Worm (Caenorhabditis elegans) whole organism, young adult: ENCODE measurements around the gene gpdh-2.

Source experiments
- B0019.2 ChIP-seq: fragments of 200-800 bp; sonication (Bioruptor generic); conservative IDR thresholded peaks from 2 replicates; pipeline ENCODE4 v1.3.6; 2022; ENCODE audit warnings: missing genetic modification reagents, missing genetic modification characterization, missing compliant biosample characterization
- D2030.7 ChIP-seq: fragments of 200-800 bp; sonication (Bioruptor generic); IDR thresholded peaks from 2 replicates; pipeline ENCODE4 v1.3.6; 2022; ENCODE audit warnings: missing genetic modification reagents, missing genetic modification characterization, missing compliant biosample characterization
- F10E7.11 ChIP-seq: sonication (generic microtip); optimal IDR thresholded peaks from 2 replicates; lab custom pipeline; 2017; ENCODE audit warnings: mild to moderate bottlenecking, missing genetic modification characterization, moderate library complexity, missing compliant biosample characterization
- F33H1.4 ChIP-seq: fragments of 200-800 bp; sonication (Bioruptor generic); IDR thresholded peaks from 2 replicates; pipeline ENCODE4 v1.3.6; 2022; ENCODE audit warnings: missing genetic modification reagents, missing genetic modification characterization, missing compliant biosample characterization
- F52B5.7 ChIP-seq: sonication (generic microtip); optimal IDR thresholded peaks from 2 replicates; lab custom pipeline; 2016; ENCODE audit warnings: mild to moderate bottlenecking, missing genetic modification characterization, missing compliant biosample characterization
- F55B11.4 ChIP-seq: sonication (generic microtip); optimal IDR thresholded peaks from 2 replicates; lab custom pipeline; 2016; ENCODE audit warnings: missing compliant biosample characterization, missing genetic modification characterization, borderline replicate concordance; ENCODE audit not compliant: insufficient read depth
- K11D2.4 ChIP-seq: fragments of 200-800 bp; sonication (Bioruptor generic); IDR thresholded peaks from 2 replicates; pipeline ENCODE4 v1.3.6; 2022; ENCODE audit warnings: missing genetic modification reagents, missing genetic modification characterization, missing compliant biosample characterization
- K12H6.12 ChIP-seq: fragments of 200-800 bp; sonication (Bioruptor generic); optimal IDR thresholded peaks from 2 replicates; lab custom pipeline; 2018; ENCODE audit warnings: mild to moderate bottlenecking, missing genetic modification characterization, missing compliant biosample characterization
- Y79H2A.3 ChIP-seq: fragments of 200-800 bp; sonication (Bioruptor generic); conservative IDR thresholded peaks from 2 replicates; pipeline ENCODE4 v1.3.6; 2022; ENCODE audit warnings: missing genetic modification reagents, missing genetic modification characterization, missing compliant biosample characterization
- ama-1 ChIP-seq, 3 experiments: fragments of 150-350 bp in 1 of 3; sonication (generic microtip) in 2 of 3; optimal IDR thresholded peaks; 2 replicates each; lab custom pipeline; 2014 to 2018; ENCODE audit warnings: missing biosample characterization in 2 of 3, missing genetic modification characterization in 2 of 3, missing genetic modification reagents in 2 of 3
- aptf-2 ChIP-seq: fragments of 200-800 bp; sonication (Bioruptor generic); conservative IDR thresholded peaks from 2 replicates; pipeline ENCODE4 v1.3.6; 2022; ENCODE audit warnings: missing genetic modification reagents, missing genetic modification characterization, missing compliant biosample characterization
- attf-3 ChIP-seq: fragments of 200-800 bp; sonication (Bioruptor generic); conservative IDR thresholded peaks from 2 replicates; pipeline ENCODE4 v1.3.6; 2022; ENCODE audit warnings: missing genetic modification reagents, missing genetic modification characterization, missing compliant biosample characterization
- attf-5 ChIP-seq: fragments of 200-800 bp; sonication (Bioruptor generic); optimal IDR thresholded peaks from 2 replicates; lab custom pipeline; 2018; ENCODE audit warnings: mild to moderate bottlenecking, missing genetic modification characterization, missing compliant biosample characterization
- bed-1 ChIP-seq: fragments of 200-800 bp; sonication (Bioruptor generic); IDR thresholded peaks from 2 replicates; pipeline ENCODE4 v1.3.6; 2022; ENCODE audit warnings: missing genetic modification reagents, missing genetic modification characterization, missing compliant biosample characterization
- ceh-27 ChIP-seq: fragments of 200-800 bp; sonication (Bioruptor generic); optimal IDR thresholded peaks from 2 replicates; lab custom pipeline; 2018; ENCODE audit warnings: mild to moderate bottlenecking, missing genetic modification characterization, moderate library complexity, missing compliant biosample characterization
- ceh-40 ChIP-seq: fragments of 200-800 bp; sonication (Bioruptor generic); IDR thresholded peaks from 2 replicates; pipeline ENCODE4 v1.3.6; 2022; ENCODE audit warnings: missing genetic modification characterization, missing compliant biosample characterization
- ceh-58 ChIP-seq: fragments of 200-800 bp; sonication (Bioruptor generic); IDR thresholded peaks from 2 replicates; pipeline ENCODE4 v1.3.6; 2022; ENCODE audit warnings: missing genetic modification characterization, missing compliant biosample characterization
- chd-7 ChIP-seq: sonication (generic microtip); optimal IDR thresholded peaks from 2 replicates; lab custom pipeline; 2016; ENCODE audit warnings: mild to moderate bottlenecking, missing genetic modification characterization, moderate library complexity, missing compliant biosample characterization
- dox-1 ChIP-seq: fragments of 200-800 bp; sonication (Bioruptor generic); IDR thresholded peaks from 2 replicates; pipeline ENCODE4 v1.3.6; 2022; ENCODE audit warnings: missing genetic modification reagents, missing genetic modification characterization, missing compliant biosample characterization
- dpff-1 ChIP-seq: sonication (generic microtip); optimal IDR thresholded peaks from 2 replicates; lab custom pipeline; 2017; ENCODE audit warnings: mild to moderate bottlenecking, missing genetic modification characterization, missing compliant biosample characterization
- efl-1 ChIP-seq: fragments of 150-350 bp; optimal IDR thresholded peaks from 2 replicates; lab custom pipeline; 2014; ENCODE audit warnings: missing biosample characterization, missing genetic modification reagents, missing genetic modification characterization
- ets-4 ChIP-seq: fragments of 200-800 bp; sonication (Bioruptor generic); optimal IDR thresholded peaks from 2 replicates; lab custom pipeline; 2018; ENCODE audit warnings: mild to moderate bottlenecking, missing genetic modification characterization, missing compliant biosample characterization
- hmg-1.2 ChIP-seq: fragments of 200-800 bp; sonication (Bioruptor generic); IDR thresholded peaks from 2 replicates; pipeline ENCODE4 v1.3.6; 2022; ENCODE audit warnings: missing genetic modification reagents, missing genetic modification characterization, missing compliant biosample characterization
- hmg-20 ChIP-seq: fragments of 200-800 bp; sonication (Bioruptor generic); IDR thresholded peaks from 2 replicates; pipeline ENCODE4 v1.3.6; 2022; ENCODE audit warnings: missing genetic modification reagents, missing genetic modification characterization, missing compliant biosample characterization
- let-607 ChIP-seq, 2 experiments: fragments of 200-800 bp in 1 of 2; sonication (Bioruptor generic) in 1 of 2; sonication (generic microtip) in 1 of 2; optimal IDR thresholded peaks; 2 replicates each; lab custom pipeline; 2016 to 2018; ENCODE audit warnings: mild to moderate bottlenecking in 2 of 2, missing compliant biosample characterization in 2 of 2, missing genetic modification characterization in 2 of 2, moderate library complexity in 2 of 2, missing genotype in 1 of 2
- lin-26 ChIP-seq: fragments of 200-800 bp; sonication (Bioruptor generic); IDR thresholded peaks from 2 replicates; pipeline ENCODE4 v1.3.6; 2022; ENCODE audit warnings: missing genetic modification reagents, missing genetic modification characterization, missing compliant biosample characterization
- madf-3 ChIP-seq: fragments of 200-800 bp; sonication (Bioruptor generic); IDR thresholded peaks from 2 replicates; pipeline ENCODE4 v1.3.6; 2022; ENCODE audit warnings: missing genetic modification reagents, missing genetic modification characterization, missing compliant biosample characterization
- madf-6 ChIP-seq: fragments of 200-800 bp; sonication (Bioruptor generic); IDR thresholded peaks from 2 replicates; pipeline ENCODE4 v1.3.6; 2022; ENCODE audit warnings: missing genetic modification reagents, missing genetic modification characterization, missing compliant biosample characterization
- madf-8 ChIP-seq: fragments of 200-800 bp; sonication (Bioruptor generic); conservative IDR thresholded peaks from 2 replicates; pipeline ENCODE4 v1.3.6; 2022; ENCODE audit warnings: missing genetic modification reagents, missing genetic modification characterization, missing compliant biosample characterization
- mcd-1 ChIP-seq: fragments of 200-800 bp; sonication (Bioruptor generic); IDR thresholded peaks from 2 replicates; pipeline ENCODE4 v1.3.6; 2022; ENCODE audit warnings: missing genetic modification reagents, missing genetic modification characterization, missing compliant biosample characterization
- mxl-1 ChIP-seq: sonication (generic microtip); optimal IDR thresholded peaks from 2 replicates; lab custom pipeline; 2016; ENCODE audit warnings: missing genetic modification characterization, missing compliant biosample characterization
- nfya-1 ChIP-seq: sonication (generic microtip); optimal IDR thresholded peaks from 2 replicates; lab custom pipeline; 2017; ENCODE audit warnings: antibody characterized with exemption, missing compliant biosample characterization, missing genetic modification characterization, borderline replicate concordance; ENCODE audit not compliant: insufficient read depth
- nfya-2 ChIP-seq: fragments of 200-800 bp; sonication (Bioruptor generic); IDR thresholded peaks from 2 replicates; pipeline ENCODE4 v1.3.6; 2022; ENCODE audit warnings: missing genetic modification reagents, missing genetic modification characterization, missing compliant biosample characterization
- nfyb-1 ChIP-seq: fragments of 200-800 bp; sonication (Bioruptor generic); IDR thresholded peaks from 2 replicates; pipeline ENCODE4 v1.3.6; 2022; ENCODE audit warnings: missing genetic modification reagents, missing genetic modification characterization, missing compliant biosample characterization
- nhr-120 ChIP-seq: fragments of 200-800 bp; sonication (Bioruptor generic); IDR thresholded peaks from 2 replicates; pipeline ENCODE4 v1.3.6; 2022; ENCODE audit warnings: missing genetic modification characterization, missing compliant biosample characterization
- nhr-80 ChIP-seq: sonication (generic microtip); optimal IDR thresholded peaks from 2 replicates; lab custom pipeline; 2016; ENCODE audit warnings: missing genetic modification characterization, missing compliant biosample characterization
- nhr-90 ChIP-seq: sonication (generic microtip); optimal IDR thresholded peaks from 2 replicates; lab custom pipeline; 2016; ENCODE audit warnings: missing genotype, mild to moderate bottlenecking, missing genetic modification characterization, missing compliant biosample characterization
- repo-1 ChIP-seq: sonication (generic microtip); optimal IDR thresholded peaks from 2 replicates; lab custom pipeline; 2017; ENCODE audit warnings: mild to moderate bottlenecking, missing genetic modification characterization, missing compliant biosample characterization
- snpc-1.1 ChIP-seq: sonication (generic microtip); optimal IDR thresholded peaks from 2 replicates; lab custom pipeline; 2017; ENCODE audit warnings: missing genetic modification characterization, mild to moderate bottlenecking, missing compliant biosample characterization, antibody characterized with exemption, moderate library complexity, missing genotype, missing genetic modification reagents; ENCODE audit not compliant: insufficient read depth
- snpc-3.4 ChIP-seq: sonication (generic microtip); optimal IDR thresholded peaks from 2 replicates; lab custom pipeline; 2017; ENCODE audit warnings: missing genetic modification characterization, mild to moderate bottlenecking, missing compliant biosample characterization, antibody characterized with exemption, moderate library complexity, missing genotype, missing genetic modification reagents
- xnd-1 ChIP-seq: sonication (generic microtip); optimal IDR thresholded peaks from 2 replicates; lab custom pipeline; 2016; ENCODE audit warnings: missing genotype, missing genetic modification reagents, missing genetic modification characterization, missing compliant biosample characterization
- zfh-2 ChIP-seq: fragments of 200-800 bp; sonication (Bioruptor generic); conservative IDR thresholded peaks from 2 replicates; pipeline ENCODE4 v1.3.6; 2022; ENCODE audit warnings: missing genetic modification reagents, missing genetic modification characterization, missing compliant biosample characterization
- ztf-18 ChIP-seq: sonication (generic microtip); optimal IDR thresholded peaks from 2 replicates; lab custom pipeline; 2016; ENCODE audit warnings: missing genotype, mild to moderate bottlenecking, missing genetic modification characterization, missing compliant biosample characterization
- ztf-22 ChIP-seq: fragments of 200-800 bp; sonication (Bioruptor generic); optimal IDR thresholded peaks from 2 replicates; lab custom pipeline; 2018; ENCODE audit warnings: mild to moderate bottlenecking, missing genetic modification characterization, moderate library complexity, missing compliant biosample characterization
- ztf-28 ChIP-seq: fragments of 200-800 bp; sonication (Bioruptor generic); IDR thresholded peaks from 2 replicates; pipeline ENCODE4 v1.3.6; 2022; ENCODE audit warnings: missing genetic modification reagents, missing genetic modification characterization, missing compliant biosample characterization

Gene gpdh-2

DNA sequence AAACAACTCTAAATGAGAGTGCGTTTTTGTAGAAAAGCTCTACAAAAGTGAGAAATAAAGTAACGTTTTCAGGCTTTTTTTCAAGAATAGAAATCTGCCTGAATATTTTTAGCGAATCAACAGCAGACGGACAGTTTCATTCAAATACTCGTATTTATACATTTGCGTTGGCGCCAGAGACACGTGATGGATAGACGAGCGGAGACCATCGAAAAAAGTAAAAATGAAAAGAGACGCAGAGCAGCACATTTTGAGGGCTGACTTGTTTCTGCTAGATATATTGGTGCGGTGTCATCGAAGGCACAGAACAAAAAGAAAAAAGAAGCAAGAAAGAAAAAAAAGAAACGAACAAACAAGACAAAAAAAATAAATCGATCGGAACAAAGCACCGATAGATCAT is 33.0 kb downstream of the gpdh-2 start (continued):
- TF ChIP-seq ceh-58 (no peak), nhr-90 (no peak), F55B11.4 (no peak), F10E7.11 (no peak), ceh-27 (GFP tag; lab: Kevin White, UChicago) (no peak), nhr-120 (GFP tag; lab: Robert Waterston, UW) (no peak), nfyb-1 (GFP tag; lab: Robert Waterston, UW) (peak; percentile 55; the same call in 1 of the 2 replicates), lin-26 (GFP tag; lab: Robert Waterston, UW) (no peak), nhr-80 (peak; percentile 11), chd-7 (peak; percentile 18), D2030.7 (GFP tag; lab: Robert Waterston, UW) (no peak), attf-5 (GFP tag; lab: Kevin White, UChicago) (peak; percentile 73), attf-3 (GFP tag; lab: Robert Waterston, UW) (no peak), aptf-2 (GFP tag; lab: Robert Waterston, UW) (no peak), K11D2.4 (peak; percentile 67; the same call in 1 of the 2 replicates), mxl-1 (tag; lab: Kevin White, UChicago) (no peak), nfya-2 (GFP tag; lab: Robert Waterston, UW) (no peak), ztf-28 (GFP tag; lab: Robert Waterston, UW) (no peak), ztf-18 (tag; lab: Kevin White, UChicago) (no peak), ceh-40 (GFP tag; lab: Robert Waterston, UW) (no peak), ama-1 (optimal IDR thresholded peaks at IDR 0.05; lab: Kevin White, UChicago) (peak; percentile 79), ama-1 (GFP tag; optimal IDR thresholded peaks at IDR 0.05; lab: Kevin White, UChicago) (no peak), F52B5.7 (tag; lab: Kevin White, UChicago) (no peak), hmg-20 (GFP tag; lab: Robert Waterston, UW) (no peak), Y79H2A.3 (GFP tag; lab: Robert Waterston, UW) (no peak), mcd-1 (GFP tag; lab: Robert Waterston, UW) (0 out of 2 replicates have a peak, but pooled peaks have one; percentile 61), bed-1 (no peak), ets-4 (GFP tag; lab: Kevin White, UChicago) (no peak), K12H6.12 (tag; lab: Kevin White, UChicago) (peak; percentile 50), repo-1 (peak; percentile 40), dpff-1 (tag; lab: Kevin White, UChicago) (no peak), madf-8 (GFP tag; lab: Robert Waterston, UW) (no peak)

ce11 chrIII:9825073-9825828 is 33.7 kb downstream of the gpdh-2 start, which contains the start of gene ZK632.9:
TSS of gene ZK632.9 (minus strand) at chrIII:9825432.
- peak; percentile 26 for TF ChIP-seq snpc-3.4 (tag; lab: Kevin White, UChicago)
- TF ChIP-seq B0019.2 (GFP tag; lab: Robert Waterston, UW) = 0 out of 2 replicates have a peak, but pooled peaks have one; percentile 6
- no peak for TF ChIP-seq snpc-1.1 (tag; lab: Kevin White, UChicago)
- 0 out of 2 replicates have a peak, but pooled peaks have one; percentile 24 for TF ChIP-seq D2030.7 (GFP tag; lab: Robert Waterston, UW)
- TF ChIP-seq Y79H2A.3 (GFP tag; lab: Robert Waterston, UW) = 0 out of 2 replicates have a peak, but pooled peaks have one; percentile 10
- TF ChIP-seq hmg-20 (GFP tag; lab: Robert Waterston, UW) = no peak
- peak in 1 of 2 experiments; percentile 30 for TF ChIP-seq let-607 (tag; optimal IDR thresholded peaks at IDR 0.05; lab: Kevin White, UChicago)
- TF ChIP-seq F52B5.7 (tag; lab: Kevin White, UChicago) = no peak
- TF ChIP-seq K11D2.4 = no peak
- TF ChIP-seq efl-1 (GFP tag; lab: Kevin White, UChicago) = peak; percentile 74
- peak; percentile 13; the same call in 1 of the 2 replicates for TF ChIP-seq F33H1.4 (GFP tag; lab: Robert Waterston, UW)
- TF ChIP-seq madf-6 (GFP tag; lab: Robert Waterston, UW) = peak; percentile 79
- peak; percentile 31 for TF ChIP-seq dox-1
- peak; percentile 65; the same call in 1 of the 2 replicates for TF ChIP-seq madf-3 (GFP tag; lab: Robert Waterston, UW)
- TF ChIP-seq ztf-22 (GFP tag; lab: Kevin White, UChicago) = no peak
- TF ChIP-seq xnd-1 = peak; percentile 34
- peak; percentile 60 for TF ChIP-seq nhr-80
- peak; percentile 38; the same call in 1 of the 2 replicates for TF ChIP-seq madf-8 (GFP tag; lab: Robert Waterston, UW)
- TF ChIP-seq hmg-1.2 (GFP tag; lab: Robert Waterston, UW) = peak; percentile 27
- TF ChIP-seq nfya-1 (tag; lab: Kevin White, UChicago) = no peak
- TF ChIP-seq zfh-2 = peak; percentile 75
